Fruit fly (Drosophila melanogaster) Kc167 (cell line): ENCODE data around the gene parvin.

Source experiments
- Myc ChIP-seq: fragments of >200 bp; optimal IDR thresholded peaks from 2 replicates; lab custom pipeline; 2017; ENCODE audit warnings: missing external identifiers
- Sin3A ChIP-seq: fragments of >200 bp; optimal IDR thresholded peaks from 2 replicates; lab custom pipeline; 2018; ENCODE audit warnings: missing external identifiers
- h ChIP-seq: fragments of >200 bp; optimal IDR thresholded peaks from 3 replicates; lab custom pipeline; 2018; ENCODE audit warnings: missing external identifiers
- insv ChIP-seq: fragments of >200 bp; optimal IDR thresholded peaks from 3 replicates; lab custom pipeline; 2018; ENCODE audit warnings: missing external identifiers
- psq ChIP-seq: fragments of >200 bp; optimal IDR thresholded peaks from 2 replicates; lab custom pipeline; 2017; ENCODE audit warnings: missing external identifiers
- ttk ChIP-seq: sonication (Bioruptor generic); optimal IDR thresholded peaks from 2 replicates; lab custom pipeline; 2017; ENCODE audit warnings: missing external identifiers

DNA sequence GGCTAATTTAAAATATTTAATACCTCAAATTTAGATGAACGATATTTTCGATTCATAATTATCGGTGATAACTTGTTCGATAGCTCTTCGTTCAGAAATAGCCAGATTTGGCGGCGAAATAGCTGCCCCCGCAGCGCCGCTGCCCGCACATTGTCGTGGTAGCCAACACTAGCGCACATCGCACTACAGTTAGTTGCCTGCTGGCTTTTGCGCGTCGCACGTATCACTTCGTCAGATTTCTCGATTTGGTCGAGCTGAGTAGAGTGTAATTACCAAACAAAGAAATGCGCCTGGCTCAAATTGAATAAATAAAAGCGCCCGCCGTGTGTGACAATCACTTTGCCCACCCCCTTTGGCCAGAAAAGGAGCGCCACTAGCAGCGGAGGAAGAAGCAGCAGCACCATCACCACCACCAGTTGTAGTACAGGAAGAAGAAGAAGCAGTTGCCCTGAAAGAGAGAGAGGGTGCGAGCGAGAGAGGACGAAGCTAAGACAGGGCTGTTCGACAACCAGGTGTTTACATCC, 4.8 kb downstream of the parvin start, which contains the start of gene Abcd3:
- TF ChIP-seq psq (lab: Kevin White, UChicago) (no peak), h (lab: Kevin White, UChicago) (no peak), ttk (lab: Kevin White, UChicago) (no peak), insv (lab: Kevin White, UChicago) (no peak), Sin3A (lab: Kevin White, UChicago) (no peak), Myc (lab: Kevin White, UChicago) (no peak)
